Fruit fly (Drosophila melanogaster) whole organism, wandering third instar larva: ENCODE measurements around the gene CG15743.

ENCODE experiments used
- CG32264 ChIP-seq: fragments of 200-800 bp; sonication (Bioruptor generic); optimal IDR thresholded peaks from 2 replicates; lab custom pipeline; 2016; ENCODE audit warnings: missing biosample characterization, missing genetic modification characterization
- Dif ChIP-seq: fragments of 200-275, 200-300 bp; sonication (Bioruptor generic); optimal IDR thresholded peaks from 2 replicates; lab custom pipeline; 2018; ENCODE audit warnings: missing biosample characterization, missing genetic modification characterization; ENCODE audit not compliant: partially characterized antibody
- HLH106 ChIP-seq: fragments of 200-800 bp; optimal IDR thresholded peaks from 3 replicates; lab custom pipeline; 2019; ENCODE audit warnings: missing biosample characterization, mild to moderate bottlenecking, missing genetic modification characterization, moderate library complexity
- Hr78 ChIP-seq: fragments of >200 bp; optimal IDR thresholded peaks from 2 replicates; lab custom pipeline; 2017; ENCODE audit warnings: missing biosample characterization, missing genetic modification characterization
- Jra ChIP-seq: sonication (Bioruptor generic); optimal IDR thresholded peaks from 2 replicates; lab custom pipeline; 2016; ENCODE audit warnings: missing biosample characterization, missing genetic modification characterization
- Myc ChIP-seq: fragments of >200 bp; optimal IDR thresholded peaks from 2 replicates; lab custom pipeline; 2017
- Sp1 ChIP-seq: fragments of 200-800 bp; sonication (Bioruptor generic); optimal IDR thresholded peaks from 3 replicates; lab custom pipeline; 2019; ENCODE audit warnings: missing biosample characterization, mild to moderate bottlenecking, missing genetic modification characterization, moderate library complexity
- brk ChIP-seq: fragments of 200-800 bp; sonication (Bioruptor generic); optimal IDR thresholded peaks from 2 replicates; lab custom pipeline; 2016; ENCODE audit warnings: missing biosample characterization, mild to moderate bottlenecking, missing genetic modification characterization
- dl ChIP-seq, 2 experiments: fragments of 175-275, 200-275 bp in 1 of 2; fragments of 200-275 bp in 1 of 2; sonication (Bioruptor generic); optimal IDR thresholded peaks; lab custom pipeline; 2018; ENCODE audit warnings: mild to moderate bottlenecking in 2 of 2, missing biosample characterization in 2 of 2, missing genetic modification characterization in 2 of 2, moderate library complexity in 2 of 2; ENCODE audit not compliant: partially characterized antibody in 2 of 2, insufficient read depth in 1 of 2
- foxo ChIP-seq, 2 experiments: fragments of 200-800 bp; sonication (Bioruptor generic); optimal IDR thresholded peaks; 2 replicates in 1 of 2; 3 replicates in 1 of 2; lab custom pipeline; 2016 to 2017; ENCODE audit warnings: missing biosample characterization in 2 of 2, missing genetic modification characterization in 2 of 2
- jim ChIP-seq: fragments of 175-275, 200-325 bp; sonication (Bioruptor generic); optimal IDR thresholded peaks from 2 replicates; lab custom pipeline; 2016; ENCODE audit warnings: missing biosample characterization, mild to moderate bottlenecking, missing genetic modification characterization
- psq ChIP-seq: fragments of 200-800 bp; sonication (Bioruptor generic); optimal IDR thresholded peaks from 3 replicates; lab custom pipeline; 2017; ENCODE audit warnings: missing biosample characterization, mild to moderate bottlenecking, missing genetic modification characterization, moderate library complexity
- sv ChIP-seq: fragments of 200-800 bp; sonication (Bioruptor generic); optimal IDR thresholded peaks from 3 replicates; lab custom pipeline; 2016; ENCODE audit warnings: missing biosample characterization, missing genetic modification characterization

dm6 chrX:13314323-13314722 lies 28.8 kb downstream of the CG15743 start:
- TF ChIP-seq HLH106 (tag; lab: Kevin White, UChicago), result no peak
- no peak for TF ChIP-seq Jra (GFP tag; lab: Kevin White, UChicago)
- no peak for TF ChIP-seq psq (GFP tag; lab: Kevin White, UChicago)
- TF ChIP-seq jim (GFP tag; lab: Kevin White, UChicago), result no peak
- no peak for TF ChIP-seq Dif (GFP tag; lab: Kevin White, UChicago)
- TF ChIP-seq Hr78 (GFP tag; lab: Kevin White, UChicago), result no peak
- no peak for TF ChIP-seq foxo (GFP tag; optimal IDR thresholded peaks at IDR 0.05; lab: Kevin White, UChicago)
- TF ChIP-seq CG32264 (GFP tag; lab: Kevin White, UChicago), result no peak
- no peak for TF ChIP-seq Sp1
- TF ChIP-seq Myc (lab: Kevin White, UChicago), result no peak
- no peak for TF ChIP-seq dl (GFP tag; optimal IDR thresholded peaks at IDR 0.05; lab: Kevin White, UChicago; ENCODE audit: insufficient read depth in 1 of 2, partially characterized antibody in 2 of 2)
- no peak for TF ChIP-seq sv
- TF ChIP-seq brk (GFP tag; lab: Kevin White, UChicago), result no peak
